Worm (Caenorhabditis elegans) whole organism, L4 larva: ENCODE measurements around the gene ZK218.3.

ENCODE experiments used
- D1046.2 ChIP-seq: fragments of 200-800 bp; sonication (Bioruptor generic); IDR thresholded peaks from 2 replicates; pipeline ENCODE4 v1.3.6; 2022; ENCODE audit warnings: missing genetic modification characterization, missing compliant biosample characterization
- F49E8.2 ChIP-seq: sonication (generic microtip); optimal IDR thresholded peaks from 2 replicates; lab custom pipeline; 2016; ENCODE audit warnings: missing compliant biosample characterization, mild to moderate bottlenecking, missing genetic modification characterization, borderline replicate concordance
- R02D3.7 ChIP-seq: fragments of 150-350 bp; sonication (generic microtip); optimal IDR thresholded peaks from 3 replicates; lab custom pipeline; 2014; ENCODE audit warnings: missing biosample characterization, missing genetic modification characterization
- T20F7.1 ChIP-seq: fragments of 200-800 bp; sonication (Bioruptor generic); optimal IDR thresholded peaks from 2 replicates; lab custom pipeline; 2018; ENCODE audit warnings: mild to moderate bottlenecking, missing genetic modification characterization, missing compliant biosample characterization
- Y75B8A.6 ChIP-seq: fragments of 200-800 bp; sonication (Bioruptor generic); IDR thresholded peaks from 2 replicates; pipeline ENCODE4 v1.3.6; 2022; ENCODE audit warnings: missing genetic modification reagents, missing genetic modification characterization, missing compliant biosample characterization
- aha-1 ChIP-seq: fragments of 150-350 bp; peaks from one replicate; lab custom pipeline; 2014; ENCODE audit warnings: missing biosample characterization, missing genetic modification characterization
- ama-1 ChIP-seq: fragments of 150-350 bp; optimal IDR thresholded peaks from 2 replicates; lab custom pipeline; 2014; ENCODE audit warnings: inconsistent platforms, mixed read lengths
- attf-4 ChIP-seq: sonication (generic microtip); optimal IDR thresholded peaks from 3 replicates; lab custom pipeline; 2017; ENCODE audit warnings: missing biosample characterization, missing genetic modification characterization
- ceh-62 ChIP-seq: sonication (generic microtip); optimal IDR thresholded peaks from 2 replicates; lab custom pipeline; 2017; ENCODE audit warnings: missing biosample characterization, missing genetic modification characterization
- ceh-82 ChIP-seq: sonication (generic microtip); optimal IDR thresholded peaks from 2 replicates; lab custom pipeline; 2017; ENCODE audit warnings: missing biosample characterization, missing genetic modification characterization
- daf-19 ChIP-seq: fragments of 200-800 bp; sonication (Bioruptor generic); conservative IDR thresholded peaks from 2 replicates; pipeline ENCODE4 v1.3.6; 2022; ENCODE audit warnings: missing genetic modification characterization, missing compliant biosample characterization
- dmd-6 ChIP-seq: fragments of 200-800 bp; sonication (Bioruptor generic); IDR thresholded peaks from 2 replicates; pipeline ENCODE4 v1.3.6; 2022; ENCODE audit warnings: missing genetic modification reagents, missing genetic modification characterization, missing compliant biosample characterization
- gei-8 ChIP-seq: fragments of 200-800 bp; sonication (Bioruptor generic); optimal IDR thresholded peaks from 2 replicates; lab custom pipeline; 2018; ENCODE audit warnings: mild to moderate bottlenecking, missing genetic modification characterization, missing compliant biosample characterization
- hlh-11 ChIP-seq: fragments of 200-800 bp; sonication (Bioruptor generic); optimal IDR thresholded peaks from 2 replicates; lab custom pipeline; 2018; ENCODE audit warnings: mild to moderate bottlenecking, missing genetic modification characterization, missing compliant biosample characterization
- lin-29 ChIP-seq: fragments of 200-800 bp; sonication (Bioruptor generic); IDR thresholded peaks from 2 replicates; pipeline ENCODE4 v1.3.6; 2022; ENCODE audit warnings: missing genetic modification reagents, missing genetic modification characterization, missing compliant biosample characterization
- lin-39 ChIP-seq: fragments of 150-350 bp; optimal IDR thresholded peaks from 2 replicates; lab custom pipeline; 2014; ENCODE audit warnings: missing biosample characterization, missing genetic modification reagents, missing genetic modification characterization
- lsy-2 ChIP-seq, 2 experiments: fragments of 150-350 bp in 1 of 2; sonication (generic microtip) in 1 of 2; optimal IDR thresholded peaks; 2 replicates each; lab custom pipeline; 2014 to 2017; ENCODE audit warnings: missing biosample characterization in 2 of 2, missing genetic modification characterization in 2 of 2
- madf-5 ChIP-seq, 2 experiments: fragments of 200-800 bp; sonication (Bioruptor generic); IDR thresholded peaks; 2 replicates each; pipeline ENCODE4 v1.3.6; 2022; ENCODE audit warnings: missing compliant biosample characterization in 2 of 2, missing genetic modification characterization in 2 of 2
- madf-9 ChIP-seq: fragments of 200-800 bp; sonication (Bioruptor generic); conservative IDR thresholded peaks from 2 replicates; pipeline ENCODE4 v1.3.6; 2022; ENCODE audit warnings: missing genetic modification reagents, missing genetic modification characterization, missing compliant biosample characterization
- mdt-29 ChIP-seq: fragments of 200-800 bp; sonication (Bioruptor generic); IDR thresholded peaks from 2 replicates; pipeline ENCODE4 v1.3.6; 2022; ENCODE audit warnings: missing genetic modification reagents, missing genetic modification characterization, missing compliant biosample characterization
- mep-1 ChIP-seq: fragments of 150-350 bp; sonication (generic microtip); optimal IDR thresholded peaks from 3 replicates; lab custom pipeline; 2014; ENCODE audit warnings: missing biosample characterization, missing genetic modification characterization
- nhr-48 ChIP-seq: sonication (generic microtip); optimal IDR thresholded peaks from 2 replicates; lab custom pipeline; 2016; ENCODE audit warnings: mild to moderate bottlenecking, missing genetic modification characterization, missing compliant biosample characterization
- nhr-76 ChIP-seq: fragments of 150-350 bp; optimal IDR thresholded peaks from 2 replicates; lab custom pipeline; 2014; ENCODE audit warnings: missing biosample characterization, missing genetic modification characterization
- rbr-2 ChIP-seq: sonication (generic microtip); optimal IDR thresholded peaks from 2 replicates; lab custom pipeline; 2016; ENCODE audit warnings: missing genotype, missing genetic modification characterization, missing compliant biosample characterization
- sdz-12 ChIP-seq: fragments of 200-800 bp; sonication (Bioruptor generic); optimal IDR thresholded peaks from 2 replicates; lab custom pipeline; 2018; ENCODE audit warnings: mild to moderate bottlenecking, missing genetic modification characterization, missing compliant biosample characterization
- skn-1 ChIP-seq: fragments of 150-350 bp; optimal IDR thresholded peaks from 2 replicates; lab custom pipeline; 2014; ENCODE audit warnings: missing biosample characterization, missing genetic modification characterization
- snpc-1.2 ChIP-seq: fragments of 200-800 bp; sonication (Bioruptor generic); IDR thresholded peaks from 2 replicates; pipeline ENCODE4 v1.3.6; 2022; ENCODE audit warnings: missing genetic modification reagents, missing genetic modification characterization, missing compliant biosample characterization
- spr-3 ChIP-seq: fragments of 200-800 bp; sonication (Bioruptor generic); optimal IDR thresholded peaks from 2 replicates; lab custom pipeline; 2018; ENCODE audit warnings: mild to moderate bottlenecking, missing genetic modification characterization, missing compliant biosample characterization
- vab-7 ChIP-seq: fragments of 200-800 bp; sonication (Bioruptor generic); IDR thresholded peaks from 2 replicates; pipeline ENCODE4 v1.3.6; 2022; ENCODE audit warnings: missing genetic modification reagents, missing genetic modification characterization, missing compliant biosample characterization
- zip-11 ChIP-seq: fragments of 200-800 bp; sonication (Bioruptor generic); IDR thresholded peaks from 2 replicates; pipeline ENCODE4 v1.3.6; 2022; ENCODE audit warnings: missing genetic modification characterization, missing compliant biosample characterization
- zip-2 ChIP-seq: fragments of 150-350 bp; optimal IDR thresholded peaks from 2 replicates; lab custom pipeline; 2014; ENCODE audit warnings: missing biosample characterization, missing genetic modification characterization
- ztf-7 ChIP-seq: fragments of 150-350 bp; optimal IDR thresholded peaks from 2 replicates; lab custom pipeline; 2014; ENCODE audit warnings: missing biosample characterization, missing genetic modification characterization

ZK218.3 gene

DNA sequence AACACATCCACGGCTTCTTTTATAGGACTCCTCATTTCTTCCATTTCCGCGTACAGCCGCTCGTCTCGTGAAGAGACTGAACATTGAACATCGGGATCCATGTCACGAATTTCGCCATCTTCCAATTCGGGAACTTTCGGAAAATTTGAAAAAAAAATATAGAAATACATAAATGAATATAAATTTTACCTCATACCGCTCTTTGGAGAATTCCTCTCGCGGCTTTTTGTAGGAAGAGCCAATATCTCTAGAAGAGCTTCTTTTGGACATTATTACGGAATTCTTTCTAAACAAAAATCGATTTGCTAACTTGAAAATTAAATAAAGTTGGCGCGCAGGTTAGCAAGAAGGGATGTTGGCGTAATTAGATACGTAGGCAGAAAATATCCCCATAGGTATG is 15.9 kb downstream of the ZK218.3 start, which contains the start of gene T05E12.9:
Gene T05E12.9 (minus strand): TSS at position 101 of the 400 bp plus-strand sequence.
- TF ChIP-seq R02D3.7 (tag; lab: Kevin White, UChicago) = no peak
- TF ChIP-seq aha-1 (tag; lab: Kevin White, UChicago) = peak; percentile 16
- no peak for TF ChIP-seq ceh-62
- TF ChIP-seq, all 104 proteins: peak for 1

DNA sequence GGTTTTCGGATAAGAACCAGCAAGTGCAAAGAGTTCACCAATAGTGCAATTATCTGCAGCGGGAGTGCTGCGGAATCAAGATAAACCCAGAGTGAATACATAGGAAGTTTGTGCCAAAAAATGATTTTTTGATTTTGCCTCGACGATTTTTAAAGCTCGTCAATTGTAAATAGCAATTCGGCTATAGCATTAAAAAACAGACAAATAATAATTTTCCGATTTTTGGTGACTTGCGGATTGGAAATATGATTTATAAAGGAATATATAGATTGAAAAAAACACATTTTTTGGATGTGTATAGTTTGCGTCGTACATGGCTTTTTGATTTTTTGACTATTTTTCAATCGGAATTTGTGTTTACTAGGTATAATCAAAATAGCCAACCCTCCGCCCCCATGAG is 18.8 kb downstream of the ZK218.3 start, which contains the start of gene srw-20:
Gene srw-20 (minus strand): TSS at position 101 of the 400 bp plus-strand sequence.
- TF ChIP-seq madf-9 (GFP tag; lab: Robert Waterston, UW) = no peak

DNA sequence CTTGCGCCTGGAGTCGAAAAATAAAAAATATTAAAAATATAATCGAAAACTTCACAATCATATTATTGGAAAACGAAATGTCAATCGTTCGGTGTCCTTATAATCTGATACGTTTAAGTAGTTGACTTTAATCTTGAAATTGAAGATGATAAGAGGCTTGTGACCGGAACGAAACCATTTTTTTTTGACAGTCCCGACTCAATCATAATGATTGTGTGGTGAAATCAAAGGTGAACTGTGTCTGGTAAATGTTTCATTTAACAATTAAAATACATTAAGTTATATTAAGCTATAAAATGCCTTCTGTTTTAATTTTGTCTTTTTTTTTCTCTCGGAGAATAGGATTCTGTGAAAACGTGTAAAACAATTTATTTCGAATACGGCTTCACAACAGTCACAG is 20.7 kb downstream of the ZK218.3 start, which contains the start of gene T05E12.3:
Gene T05E12.3 (minus strand): TSS at position 101 of the 400 bp plus-strand sequence.
- TF ChIP-seq dmd-6 (GFP tag; lab: Robert Waterston, UW) (peak; percentile 58), zip-2 (no peak)

DNA sequence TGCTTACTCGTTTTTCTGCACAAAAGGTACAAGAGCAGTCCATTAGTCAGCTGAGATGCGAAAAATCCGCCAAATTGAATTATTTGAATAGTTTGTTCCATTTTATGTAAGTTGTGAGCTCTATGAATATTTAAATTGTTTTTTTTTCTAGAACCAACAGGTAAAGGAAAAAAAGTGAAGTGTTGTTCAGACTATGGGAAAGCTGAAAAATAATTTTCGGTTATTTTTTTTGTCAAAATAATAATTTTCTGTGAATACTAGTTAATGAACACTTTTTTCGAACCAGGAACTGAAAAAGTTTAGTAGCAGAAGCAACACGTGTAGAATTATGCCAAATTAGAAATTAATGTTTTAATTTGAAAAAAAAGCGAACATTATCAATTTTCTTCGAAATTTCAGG is 22.7 kb downstream of the ZK218.3 start, which contains the start of gene str-125:
Gene str-125 (minus strand): TSS at position 101 of the 400 bp plus-strand sequence.
- TF ChIP-seq lin-29 (no peak), ztf-7 (tag; lab: Kevin White, UChicago) (no peak), mdt-29 (GFP tag; lab: Robert Waterston, UW) (no peak), madf-5 (GFP tag; IDR thresholded peaks at IDR 0.05; lab: Robert Waterston, UW) (no peak), snpc-1.2 (GFP tag; lab: Robert Waterston, UW) (no peak), gei-8 (GFP tag; lab: Kevin White, UChicago) (no peak), lin-39 (tag; lab: Kevin White, UChicago) (no peak), ceh-82 (tag; lab: Kevin White, UChicago) (no peak), nhr-76 (tag; lab: Kevin White, UChicago) (no peak), D1046.2 (no peak), mep-1 (no peak), attf-4 (tag; lab: Kevin White, UChicago) (no peak), lsy-2 (tag; optimal IDR thresholded peaks at IDR 0.05; lab: Kevin White, UChicago) (no peak), sdz-12 (GFP tag; lab: Kevin White, UChicago) (no peak)

DNA sequence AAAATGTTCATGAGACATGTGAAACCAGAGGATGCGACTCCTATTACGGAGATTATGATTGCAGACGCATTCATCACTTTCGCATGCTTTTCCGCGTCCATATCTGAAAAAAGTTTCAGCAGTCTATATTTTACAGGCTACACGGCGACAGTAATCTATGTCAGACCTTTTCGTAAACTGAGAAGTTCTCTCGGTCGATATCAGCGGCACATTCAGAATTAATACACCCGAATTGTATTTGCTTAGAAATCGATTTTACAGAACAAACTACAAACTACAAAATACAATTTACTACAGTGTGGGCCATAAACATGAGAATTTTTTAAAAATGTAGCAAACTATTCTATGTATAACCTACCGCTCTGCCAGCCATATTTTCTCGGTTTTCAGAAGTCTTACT is 27.0 kb downstream of the ZK218.3 start, which contains the start of gene srbc-14:
Gene srbc-14 (minus strand): TSS at position 101 of the 400 bp plus-strand sequence.
- TF ChIP-seq F49E8.2 (no peak), spr-3 (no peak), vab-7 (GFP tag; lab: Robert Waterston, UW) (no peak), daf-19 (GFP tag; lab: Robert Waterston, UW) (no peak), zip-11 (GFP tag; lab: Robert Waterston, UW) (no peak), dmd-6 (GFP tag; lab: Robert Waterston, UW) (no peak), gei-8 (GFP tag; lab: Kevin White, UChicago) (no peak), nhr-48 (tag; lab: Kevin White, UChicago) (no peak), ztf-7 (tag; lab: Kevin White, UChicago) (no peak), Y75B8A.6 (GFP tag; lab: Robert Waterston, UW) (no peak), mep-1 (no peak)

DNA sequence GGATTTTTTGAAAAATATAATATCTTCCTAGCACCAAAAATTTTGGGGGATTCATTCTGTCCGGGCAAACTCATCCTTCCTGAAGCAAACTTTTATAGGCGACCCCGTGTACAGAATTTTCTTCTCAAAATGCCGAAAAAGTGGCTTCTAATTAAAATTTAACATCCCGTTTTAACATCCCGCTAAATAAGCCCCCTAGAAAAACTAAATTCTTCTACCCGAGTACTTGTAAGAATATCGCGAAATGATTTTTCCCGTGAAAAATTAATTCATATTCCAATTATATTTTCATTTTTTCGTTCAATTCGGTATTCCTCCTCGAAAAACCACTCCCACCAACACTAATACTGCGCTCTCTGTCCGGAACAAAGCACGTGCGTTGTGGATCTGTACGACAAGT is 29.7 kb downstream of the ZK218.3 start, which contains the start of gene T05E12.8:
Gene T05E12.8 (plus strand): TSS at position 301 of the 400 bp plus-strand sequence.
- no peak for TF ChIP-seq rbr-2 (tag; lab: Kevin White, UChicago)
- TF ChIP-seq hlh-11 (tag; lab: Kevin White, UChicago) = no peak
- TF ChIP-seq ama-1 (lab: Kevin White, UChicago) = no peak
- TF ChIP-seq daf-19 (GFP tag; lab: Robert Waterston, UW) = no peak
- TF ChIP-seq T20F7.1 (GFP tag; lab: Kevin White, UChicago) = no peak
- no peak for TF ChIP-seq skn-1 (tag; lab: Kevin White, UChicago)
- no peak for TF ChIP-seq vab-7 (GFP tag; lab: Robert Waterston, UW)
- TF ChIP-seq, all 104 proteins: peak for 0
